Fruit fly (Drosophila melanogaster) whole organism, embryonic: Measurements from ENCODE around the gene RpS28a.

ENCODE experiments used
- CG1024 ChIP-seq: fragments of 200-800 bp; sonication (Bioruptor generic); IDR thresholded peaks from 2 replicates; pipeline ENCODE4 v1.3.6; 2022; ENCODE audit warnings: missing biosample characterization, missing genetic modification characterization
- CG12155 ChIP-seq: fragments of 200-800 bp; sonication (Bioruptor generic); optimal IDR thresholded peaks from 3 replicates; lab custom pipeline; 2016; ENCODE audit warnings: missing biosample characterization, missing genetic modification characterization
- CG14050 ChIP-seq: fragments of 200-800 bp; sonication (Bioruptor generic); IDR thresholded peaks from 3 replicates; pipeline ENCODE4 v1.3.6; 2022; ENCODE audit warnings: missing biosample characterization, missing genetic modification characterization
- CG14667 ChIP-seq: fragments of 200-800 bp; sonication (Bioruptor generic); IDR thresholded peaks from 2 replicates; pipeline ENCODE4 v1.3.6; 2022; ENCODE audit warnings: missing biosample characterization, missing genetic modification characterization
- CG15011 ChIP-seq: fragments of 200-800 bp; sonication (Bioruptor generic); optimal IDR thresholded peaks from 3 replicates; lab custom pipeline; 2018; ENCODE audit warnings: missing biosample characterization, mild to moderate bottlenecking, missing genetic modification characterization
- CG15479 ChIP-seq: fragments of 200-800 bp; sonication (Bioruptor generic); optimal IDR thresholded peaks from 3 replicates; lab custom pipeline; 2019; ENCODE audit warnings: missing biosample characterization, mild to moderate bottlenecking, missing genetic modification characterization, moderate library complexity
- CG1603 ChIP-seq: fragments of 200-800 bp; sonication (Bioruptor generic); optimal IDR thresholded peaks from 2 replicates; lab custom pipeline; 2019; ENCODE audit warnings: missing biosample characterization, mild to moderate bottlenecking, missing genetic modification characterization, moderate library complexity
- CG17829 ChIP-seq: fragments of 200-800 bp; optimal IDR thresholded peaks from 2 replicates; lab custom pipeline; 2019; ENCODE audit warnings: missing biosample characterization, mild to moderate bottlenecking, missing genetic modification characterization, moderate library complexity
- CG30431 ChIP-seq: fragments of 200-800 bp; sonication (Bioruptor generic); optimal IDR thresholded peaks from 2 replicates; lab custom pipeline; 2017; ENCODE audit warnings: missing biosample characterization, missing genetic modification characterization
- CG32772 ChIP-seq: fragments of 200-800 bp; sonication (Bioruptor generic); IDR thresholded peaks from 2 replicates; pipeline ENCODE4 v1.3.6; 2022; ENCODE audit warnings: missing biosample characterization, missing genetic modification characterization
- CG3407 ChIP-seq: fragments of 200-800 bp; sonication (Bioruptor generic); optimal IDR thresholded peaks from 2 replicates; lab custom pipeline; 2018; ENCODE audit warnings: missing biosample characterization, mild to moderate bottlenecking, missing genetic modification characterization
- CG3726 ChIP-seq: fragments of 200-800 bp; sonication (Bioruptor generic); IDR thresholded peaks from 3 replicates; pipeline ENCODE4, ENCODE4 v1.3.6; 2022; ENCODE audit warnings: missing biosample characterization, missing genetic modification characterization
- CG42726 ChIP-seq: fragments of 200-800 bp; sonication (Bioruptor generic); IDR thresholded peaks from 2 replicates; pipeline ENCODE4 v1.3.6; 2022; ENCODE audit warnings: missing biosample characterization, missing genetic modification characterization; ENCODE audit not compliant: partially characterized antibody
- CG7786 ChIP-seq: fragments of 200-800 bp; sonication (Bioruptor generic); optimal IDR thresholded peaks from 2 replicates; lab custom pipeline; 2016; ENCODE audit warnings: missing biosample characterization, missing genetic modification characterization
- CG7839 ChIP-seq: fragments of 200-800 bp; sonication (Bioruptor generic); optimal IDR thresholded peaks from 3 replicates; lab custom pipeline; 2018; ENCODE audit warnings: missing biosample characterization, mild to moderate bottlenecking, missing genetic modification characterization, moderate library complexity
- CG9609 ChIP-seq: fragments of 200-800 bp; sonication (Bioruptor generic); optimal IDR thresholded peaks from 3 replicates; lab custom pipeline; 2016; ENCODE audit warnings: missing biosample characterization, missing genetic modification characterization
- CG9727 ChIP-seq: fragments of 200-800 bp; sonication (Bioruptor generic); optimal IDR thresholded peaks from 3 replicates; lab custom pipeline; 2017; ENCODE audit warnings: missing biosample characterization, mild to moderate bottlenecking, missing genetic modification characterization
- Doc3 ChIP-seq: fragments of 200-800 bp; sonication (Bioruptor generic); IDR thresholded peaks from 3 replicates; pipeline ENCODE4 v1.3.6; 2022; ENCODE audit warnings: missing biosample characterization, missing genetic modification characterization; ENCODE audit not compliant: partially characterized antibody
- Gsc ChIP-seq: fragments of 200-800 bp; sonication (Bioruptor generic); IDR thresholded peaks from 2 replicates; pipeline ENCODE4 v1.3.6; 2022; ENCODE audit warnings: missing biosample characterization, missing genetic modification characterization
- Hand ChIP-seq: fragments of 200-800 bp; sonication (Bioruptor generic); optimal IDR thresholded peaks from 2 replicates; lab custom pipeline; 2017; ENCODE audit warnings: mild to moderate bottlenecking, missing biosample characterization, missing genetic modification reagents, missing genetic modification characterization
- Hr39 ChIP-seq: fragments of >200 bp; optimal IDR thresholded peaks from 2 replicates; lab custom pipeline; 2017
- Meics ChIP-seq: fragments of 200-800 bp; sonication (Bioruptor generic); optimal IDR thresholded peaks from 2 replicates; lab custom pipeline; 2017; ENCODE audit warnings: missing biosample characterization, mild to moderate bottlenecking, missing genetic modification characterization
- Nf-YA ChIP-seq: fragments of 200-800 bp; sonication (Bioruptor generic); IDR thresholded peaks from 2 replicates; pipeline ENCODE4 v1.3.6; 2022; ENCODE audit warnings: missing biosample characterization, missing genetic modification characterization
- Poxn ChIP-seq: fragments of 200-800 bp; sonication (Bioruptor generic); IDR thresholded peaks from 2 replicates; pipeline ENCODE4 v1.3.6; 2022; ENCODE audit warnings: missing biosample characterization, missing genetic modification characterization
- Ptx1 ChIP-seq: fragments of 200-800 bp; sonication (Bioruptor generic); IDR thresholded peaks from 2 replicates; pipeline ENCODE4 v1.3.6; 2022; ENCODE audit warnings: missing biosample characterization, missing genetic modification characterization
- Six4 ChIP-seq: fragments of 200-800 bp; sonication (Bioruptor generic); optimal IDR thresholded peaks from 2 replicates; lab custom pipeline; 2016; ENCODE audit warnings: missing biosample characterization, missing genetic modification characterization
- Spps ChIP-seq: fragments of 200-800 bp; sonication (Bioruptor generic); optimal IDR thresholded peaks from 2 replicates; lab custom pipeline; 2018; ENCODE audit warnings: missing biosample characterization, mild to moderate bottlenecking, missing genetic modification characterization
- Ssrp ChIP-seq: fragments of 200-800 bp; sonication (Bioruptor generic); optimal IDR thresholded peaks from 2 replicates; lab custom pipeline; 2018; ENCODE audit warnings: missing biosample characterization, mild to moderate bottlenecking, missing genetic modification characterization, moderate library complexity
- ap ChIP-seq: fragments of 200-800 bp; sonication (Bioruptor generic); IDR thresholded peaks from 2 replicates; pipeline ENCODE4 v1.3.6; 2022; ENCODE audit warnings: missing biosample characterization, missing genetic modification characterization
- bigmax ChIP-seq: fragments of 200-800 bp; sonication (Bioruptor generic); optimal IDR thresholded peaks from 2 replicates; lab custom pipeline; 2018; ENCODE audit warnings: missing biosample characterization, mild to moderate bottlenecking, missing genetic modification characterization
- btn ChIP-seq: fragments of 200-800 bp; sonication (Bioruptor generic); optimal IDR thresholded peaks from 2 replicates; lab custom pipeline; 2016; ENCODE audit warnings: missing biosample characterization, missing genetic modification characterization
- crc ChIP-seq: fragments of 200-800 bp; sonication (Bioruptor generic); optimal IDR thresholded peaks from 2 replicates; lab custom pipeline; 2016; ENCODE audit warnings: missing biosample characterization, missing genetic modification characterization
- crp ChIP-seq, 2 experiments: fragments of 200-800 bp; sonication (Bioruptor generic); optimal IDR thresholded peaks; 2 replicates in 1 of 2; 3 replicates in 1 of 2; lab custom pipeline; 2017; ENCODE audit warnings: missing biosample characterization in 2 of 2, missing genetic modification characterization in 2 of 2, mild to moderate bottlenecking in 1 of 2, moderate library complexity in 1 of 2
- dimm ChIP-seq: fragments of 200-800 bp; sonication (Bioruptor generic); IDR thresholded peaks from 2 replicates; pipeline ENCODE4 v1.3.6; 2022; ENCODE audit warnings: missing biosample characterization, missing genetic modification characterization
- dysf ChIP-seq: fragments of 200-800 bp; sonication (Bioruptor generic); IDR thresholded peaks from 3 replicates; pipeline ENCODE4 v1.3.6; 2022; ENCODE audit warnings: missing biosample characterization, missing genetic modification characterization
- fru ChIP-seq: fragments of >200 bp; optimal IDR thresholded peaks from 2 replicates; lab custom pipeline; 2017
- fu2 ChIP-seq: fragments of 200-800 bp; sonication (Bioruptor generic); optimal IDR thresholded peaks from 2 replicates; lab custom pipeline; 2016; ENCODE audit warnings: missing biosample characterization, missing genetic modification characterization
- gro ChIP-seq: fragments of 200-800 bp; sonication (Bioruptor generic); optimal IDR thresholded peaks from 2 replicates; lab custom pipeline; 2016; ENCODE audit warnings: missing biosample characterization, missing genetic modification characterization
- hth ChIP-seq: fragments of >200 bp; optimal IDR thresholded peaks from 2 replicates; lab custom pipeline; 2017; ENCODE audit warnings: inconsistent platforms
- lab ChIP-seq: fragments of 200-800 bp; sonication (Bioruptor generic); optimal IDR thresholded peaks from 3 replicates; lab custom pipeline; 2017; ENCODE audit warnings: missing biosample characterization, missing genetic modification characterization, mild to moderate bottlenecking, moderate library complexity, missing genetic modification reagents
- lilli ChIP-seq: fragments of 200-800 bp; sonication (Bioruptor generic); optimal IDR thresholded peaks from 3 replicates; lab custom pipeline; 2016; ENCODE audit warnings: missing biosample characterization, missing genetic modification characterization
- onecut ChIP-seq: fragments of 200-800 bp; sonication (Bioruptor generic); IDR thresholded peaks from 2 replicates; pipeline ENCODE4 v1.3.6; 2022; ENCODE audit warnings: missing biosample characterization, missing genetic modification characterization
- peb ChIP-seq: fragments of 200-800 bp; sonication (Bioruptor generic); IDR thresholded peaks from 2 replicates; pipeline ENCODE4 v1.3.6; 2022; ENCODE audit warnings: missing biosample characterization, missing genetic modification characterization
- pros ChIP-seq: fragments of 200-800 bp; sonication (Bioruptor generic); optimal IDR thresholded peaks from 3 replicates; lab custom pipeline; 2019; ENCODE audit warnings: missing biosample characterization, mild to moderate bottlenecking, missing genetic modification characterization, moderate library complexity
- pum ChIP-seq: fragments of 200-800 bp; sonication (Bioruptor generic); optimal IDR thresholded peaks from 2 replicates; lab custom pipeline; 2016; ENCODE audit warnings: missing biosample characterization, missing genetic modification characterization
- sisA ChIP-seq: fragments of 200-800 bp; sonication (Bioruptor generic); IDR thresholded peaks from 2 replicates; pipeline ENCODE4 v1.3.6; 2022; ENCODE audit warnings: missing biosample characterization, missing genetic modification characterization
- tin ChIP-seq: fragments of 200-800 bp; sonication (Bioruptor generic); optimal IDR thresholded peaks from 3 replicates; lab custom pipeline; 2016; ENCODE audit warnings: missing biosample characterization, missing genetic modification characterization
- tll ChIP-seq, 2 experiments: fragments of 200-800 bp in 1 of 2; fragments of >200 bp in 1 of 2; sonication (Bioruptor generic) in 1 of 2; optimal IDR thresholded peaks; 2 replicates each; lab custom pipeline; 2017 to 2019; ENCODE audit warnings: missing biosample characterization in 2 of 2, missing genetic modification characterization in 2 of 2, mild to moderate bottlenecking in 1 of 2, moderate library complexity in 1 of 2
- unpg ChIP-seq: fragments of 200-800 bp; sonication (Bioruptor generic); optimal IDR thresholded peaks from 3 replicates; lab custom pipeline; 2018; ENCODE audit warnings: missing biosample characterization, mild to moderate bottlenecking, missing genetic modification characterization, moderate library complexity
- wor ChIP-seq: fragments of 200-800 bp; sonication (Bioruptor generic); IDR thresholded peaks from 2 replicates; pipeline ENCODE4 v1.3.6; 2022; ENCODE audit warnings: missing biosample characterization, missing genetic modification characterization
- zfh2 ChIP-seq: fragments of 200-800 bp; sonication (Bioruptor generic); optimal IDR thresholded peaks from 2 replicates; lab custom pipeline; 2016; ENCODE audit warnings: missing biosample characterization, missing genetic modification characterization

RpS28a gene

dm6 chr3R:30043139-30043744 is 20.8 kb upstream of the RpS28a start, which contains the start of gene Sry-delta (continued):
- no peak for TF ChIP-seq CG15011
- peak; percentile 93 for TF ChIP-seq gro (GFP tag; lab: Kevin White, UChicago)
- TF ChIP-seq btn (GFP tag; lab: Kevin White, UChicago) = peak; percentile 38
- TF ChIP-seq CG14667 (GFP tag; lab: Robert Waterston, UW) = peak; percentile 93
- TF ChIP-seq dysf = peak; percentile 59; the same call in 2 of the 3 replicates
- peak; percentile 46; the same call in 1 of the 2 replicates for TF ChIP-seq CG42726 (GFP tag; lab: Robert Waterston, UW)
- peak; percentile 76 for TF ChIP-seq Meics (GFP tag; lab: Kevin White, UChicago)
- TF ChIP-seq lilli (GFP tag; lab: Kevin White, UChicago) = peak; percentile 93
- TF ChIP-seq wor = no peak
- TF ChIP-seq fu2 (GFP tag; lab: Kevin White, UChicago) = peak; percentile 81
- peak; percentile 62; the same call in 1 of the 2 replicates for TF ChIP-seq CG32772 (GFP tag; lab: Robert Waterston, UW)
- no peak for TF ChIP-seq CG7839 (tag; lab: Kevin White, UChicago)
- TF ChIP-seq sisA (GFP tag; lab: Robert Waterston, UW) = peak; percentile 78
- TF ChIP-seq Hr39 (lab: Kevin White, UChicago) = no peak
- TF ChIP-seq CG9609 = peak; percentile 85
- TF ChIP-seq crp (GFP tag; optimal IDR thresholded peaks at IDR 0.05; lab: Kevin White, UChicago) = peak in 1 of 2 experiments; percentile 36
- TF ChIP-seq Six4 (GFP tag; lab: Kevin White, UChicago) = peak; percentile 64
- peak; percentile 91 for TF ChIP-seq tin (GFP tag; lab: Kevin White, UChicago)
- TF ChIP-seq bigmax (GFP tag; lab: Kevin White, UChicago) = peak; percentile 79
- TF ChIP-seq Spps (tag; lab: Kevin White, UChicago) = peak; percentile 3
- no peak for TF ChIP-seq Gsc
- peak; percentile 42; the same call in 1 of the 2 replicates for TF ChIP-seq Poxn (GFP tag; lab: Robert Waterston, UW)
- no peak for TF ChIP-seq CG15479
- peak; percentile 46; the same call in 1 of the 2 replicates for TF ChIP-seq peb (GFP tag; lab: Robert Waterston, UW)
- TF ChIP-seq CG1024 = peak; percentile 85
- peak; percentile 46 for TF ChIP-seq ap (GFP tag; lab: Robert Waterston, UW)
- no peak for TF ChIP-seq CG3407 (GFP tag; lab: Kevin White, UChicago)
- TF ChIP-seq pros = no peak
- TF ChIP-seq crc = peak; percentile 64
- peak; percentile 62; the same call in 1 of the 2 replicates for TF ChIP-seq Nf-YA (GFP tag; lab: Robert Waterston, UW)
- TF ChIP-seq fru (lab: Kevin White, UChicago) = no peak
- TF ChIP-seq Ssrp (tag; lab: Kevin White, UChicago) = peak; percentile 40
- TF ChIP-seq CG9727 = peak; percentile 78
- no peak for TF ChIP-seq hth (lab: Kevin White, UChicago)
- peak; percentile 99 for TF ChIP-seq CG1603 (tag; lab: Kevin White, UChicago)
- peak; percentile 86 for TF ChIP-seq pum (GFP tag; lab: Kevin White, UChicago)
- peak; percentile 81 for TF ChIP-seq CG12155 (GFP tag; lab: Kevin White, UChicago)
- TF ChIP-seq Doc3 (GFP tag; lab: Robert Waterston, UW) = peak; percentile 65; the same call in 2 of the 3 replicates
- peak; percentile 95 for TF ChIP-seq zfh2 (GFP tag; lab: Kevin White, UChicago)
- peak; percentile 85 for TF ChIP-seq CG7786 (GFP tag; lab: Kevin White, UChicago)
- 0 out of 3 replicates have a peak, but pooled peaks have one; percentile 49 for TF ChIP-seq CG3726
- peak; percentile 50 for TF ChIP-seq onecut
- 0 out of 2 replicates have a peak, but pooled peaks have one; percentile 3 for TF ChIP-seq dimm
- TF ChIP-seq CG14050 (GFP tag; lab: Robert Waterston, UW) = peak; percentile 47; the same call in 2 of the 3 replicates
- peak; percentile 86 for TF ChIP-seq Ptx1
- peak; percentile 84 for TF ChIP-seq CG17829 (tag; lab: Kevin White, UChicago)
- TF ChIP-seq unpg = peak; percentile 68
- peak; percentile 16 for TF ChIP-seq CG30431 (GFP tag; lab: Kevin White, UChicago)
- no peak for TF ChIP-seq tll (GFP tag; optimal IDR thresholded peaks at IDR 0.05; lab: Kevin White, UChicago)
- TF ChIP-seq Hand = no peak
- no peak for TF ChIP-seq lab (GFP tag; lab: Kevin White, UChicago)
